Worm (Caenorhabditis elegans): Measurements from ENCODE around the gene pals-28.

DNA sequence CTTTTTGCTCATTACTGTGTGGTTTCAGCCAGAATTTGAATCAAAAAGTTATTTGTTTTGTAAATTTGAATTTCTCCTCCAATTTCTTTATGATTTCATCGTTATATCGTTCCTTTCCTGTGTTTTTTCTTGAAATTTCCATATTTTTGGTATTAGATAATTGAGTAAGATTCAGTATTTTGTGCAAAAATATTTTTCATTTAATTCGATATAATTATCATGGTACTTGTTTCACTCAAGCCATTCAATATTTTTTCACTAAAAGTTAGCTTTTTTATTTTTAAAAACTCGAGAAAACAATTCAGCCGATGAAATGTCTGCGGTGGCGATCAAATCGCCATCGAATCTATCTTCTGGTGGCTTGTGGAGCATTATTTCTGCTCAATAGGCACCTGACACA, 39.6 kb upstream of the pals-28 start, which contains the start of gene hse-5:
- TF ChIP-seq bed-1 (GFP tag; IDR thresholded peaks at IDR 0.05), result no peak
- TF ChIP-seq atf-7 (tag; optimal IDR thresholded peaks at IDR 0.05), result no peak
- TF ChIP-seq snpc-4 (GFP tag; optimal IDR thresholded peaks at IDR 0.05), result no peak
- TF ChIP-seq snpc-4 (tag; optimal IDR thresholded peaks at IDR 0.05), result no peak
- TF ChIP-seq F57A8.1 (GFP tag; optimal IDR thresholded peaks at IDR 0.05), result no peak
- no peak for TF ChIP-seq rec-8 (tag; optimal IDR thresholded peaks at IDR 0.05)
- TF ChIP-seq Y53G8AR.9 (GFP tag; conservative IDR thresholded peaks at IDR 0.05), result no peak
- no peak for TF ChIP-seq mes-4 (tag; optimal IDR thresholded peaks at IDR 0.05)
